Fruit fly (Drosophila melanogaster) whole organism, wandering third instar larva: ENCODE data around the gene Ugt307A1.
A peak's percentile ranks its signal among the peaks of the same experiment; 100 is the strongest.

Source experiments
- Abd-B ChIP-seq: fragments of >200 bp; optimal IDR thresholded peaks from 2 replicates; lab custom pipeline; 2017; ENCODE audit warnings: missing biosample characterization, missing genetic modification characterization
- CG32264 ChIP-seq: fragments of 200-800 bp; sonication (Bioruptor generic); optimal IDR thresholded peaks from 2 replicates; lab custom pipeline; 2016; ENCODE audit warnings: missing biosample characterization, missing genetic modification characterization
- CG9705 ChIP-seq: fragments of 200-800 bp; sonication (Bioruptor generic); optimal IDR thresholded peaks from 2 replicates; lab custom pipeline; 2018; ENCODE audit warnings: missing biosample characterization, mild to moderate bottlenecking, missing genetic modification characterization
- CrebA ChIP-seq: fragments of 200-800 bp; sonication (Bioruptor generic); optimal IDR thresholded peaks from 2 replicates; lab custom pipeline; 2016; ENCODE audit warnings: missing biosample characterization, mild to moderate bottlenecking, missing genetic modification characterization, borderline replicate concordance
- Dfd ChIP-seq: fragments of >200 bp; optimal IDR thresholded peaks from 2 replicates; lab custom pipeline; 2017; ENCODE audit warnings: missing biosample characterization, missing genetic modification characterization
- Dif ChIP-seq: fragments of 200-275, 200-300 bp; sonication (Bioruptor generic); optimal IDR thresholded peaks from 2 replicates; lab custom pipeline; 2018; ENCODE audit warnings: missing biosample characterization, missing genetic modification characterization; ENCODE audit not compliant: partially characterized antibody
- GATAd ChIP-seq: sonication (Bioruptor generic); optimal IDR thresholded peaks from 2 replicates; lab custom pipeline; 2016; ENCODE audit warnings: missing biosample characterization, missing genetic modification characterization
- HLH106 ChIP-seq: fragments of 200-800 bp; optimal IDR thresholded peaks from 3 replicates; lab custom pipeline; 2019; ENCODE audit warnings: missing biosample characterization, mild to moderate bottlenecking, missing genetic modification characterization, moderate library complexity
- Hnf4 ChIP-seq: fragments of 200-800 bp; sonication (Bioruptor generic); optimal IDR thresholded peaks from 2 replicates; lab custom pipeline; 2016; ENCODE audit warnings: missing biosample characterization, mild to moderate bottlenecking, missing genetic modification characterization
- Hr78 ChIP-seq: fragments of >200 bp; optimal IDR thresholded peaks from 2 replicates; lab custom pipeline; 2017; ENCODE audit warnings: missing biosample characterization, missing genetic modification characterization
- Hr83 ChIP-seq: fragments of 200-300 bp; sonication (Bioruptor generic); optimal IDR thresholded peaks from 2 replicates; lab custom pipeline; 2016; ENCODE audit warnings: missing biosample characterization, mild to moderate bottlenecking, missing genetic modification characterization, moderate library complexity; ENCODE audit not compliant: poor library complexity, severe bottlenecking
- Jra ChIP-seq: sonication (Bioruptor generic); optimal IDR thresholded peaks from 2 replicates; lab custom pipeline; 2016; ENCODE audit warnings: missing biosample characterization, missing genetic modification characterization
- Mio ChIP-seq: sonication (Bioruptor generic); optimal IDR thresholded peaks from 2 replicates; lab custom pipeline; 2016; ENCODE audit warnings: missing biosample characterization, missing genetic modification characterization
- Myc ChIP-seq: fragments of >200 bp; optimal IDR thresholded peaks from 2 replicates; lab custom pipeline; 2017
- N ChIP-seq: fragments of >200 bp; optimal IDR thresholded peaks from 2 replicates; lab custom pipeline; 2018; ENCODE audit warnings: missing biosample characterization, missing external identifiers, missing genetic modification characterization
- OdsH ChIP-seq: fragments of 200-800 bp; sonication (Bioruptor generic); optimal IDR thresholded peaks from 2 replicates; lab custom pipeline; 2016; ENCODE audit warnings: missing biosample characterization, mild to moderate bottlenecking, missing genetic modification characterization
- Rel ChIP-seq, 2 experiments: fragments of 200-800 bp; sonication (Bioruptor generic) in 1 of 2; optimal IDR thresholded peaks; 2 replicates in 1 of 2; 3 replicates in 1 of 2; lab custom pipeline; 2016 to 2019; ENCODE audit warnings: mild to moderate bottlenecking in 2 of 2, missing biosample characterization in 2 of 2, missing genetic modification characterization in 2 of 2, moderate library complexity in 1 of 2
- Sp1 ChIP-seq: fragments of 200-800 bp; sonication (Bioruptor generic); optimal IDR thresholded peaks from 3 replicates; lab custom pipeline; 2019; ENCODE audit warnings: missing biosample characterization, mild to moderate bottlenecking, missing genetic modification characterization, moderate library complexity
- Vsx2 ChIP-seq: fragments of 200-300, 225-300 bp; sonication (Bioruptor generic); optimal IDR thresholded peaks from 2 replicates; lab custom pipeline; 2018; ENCODE audit warnings: missing biosample characterization, missing genetic modification characterization; ENCODE audit not compliant: partially characterized antibody
- br ChIP-seq: fragments of 200-800 bp; sonication (Bioruptor generic); optimal IDR thresholded peaks from 2 replicates; lab custom pipeline; 2016; ENCODE audit warnings: missing biosample characterization, missing genetic modification characterization
- brk ChIP-seq: fragments of 200-800 bp; sonication (Bioruptor generic); optimal IDR thresholded peaks from 2 replicates; lab custom pipeline; 2016; ENCODE audit warnings: missing biosample characterization, mild to moderate bottlenecking, missing genetic modification characterization
- dl ChIP-seq, 2 experiments: fragments of 175-275, 200-275 bp in 1 of 2; fragments of 200-275 bp in 1 of 2; sonication (Bioruptor generic); optimal IDR thresholded peaks; lab custom pipeline; 2018; ENCODE audit warnings: mild to moderate bottlenecking in 2 of 2, missing biosample characterization in 2 of 2, missing genetic modification characterization in 2 of 2, moderate library complexity in 2 of 2; ENCODE audit not compliant: partially characterized antibody in 2 of 2, insufficient read depth in 1 of 2
- dmrt93B ChIP-seq: fragments of 200-800 bp; sonication (Bioruptor generic); optimal IDR thresholded peaks from 2 replicates; lab custom pipeline; 2018; ENCODE audit warnings: missing biosample characterization, mild to moderate bottlenecking, missing genetic modification characterization
- dsf ChIP-seq: sonication (Bioruptor generic); optimal IDR thresholded peaks from 2 replicates; lab custom pipeline; 2016; ENCODE audit warnings: missing biosample characterization, missing genetic modification characterization, borderline replicate concordance
- ey ChIP-seq: fragments of 200-800 bp; sonication (Bioruptor generic); optimal IDR thresholded peaks from 2 replicates; lab custom pipeline; 2016; ENCODE audit warnings: missing biosample characterization, missing genetic modification characterization
- foxo ChIP-seq, 2 experiments: fragments of 200-800 bp; sonication (Bioruptor generic); optimal IDR thresholded peaks; 2 replicates in 1 of 2; 3 replicates in 1 of 2; lab custom pipeline; 2016 to 2017; ENCODE audit warnings: missing biosample characterization in 2 of 2, missing genetic modification characterization in 2 of 2
- fru ChIP-seq: fragments of 200-800 bp; sonication (Bioruptor generic); optimal IDR thresholded peaks from 3 replicates; lab custom pipeline; 2016; ENCODE audit warnings: missing biosample characterization, mild to moderate bottlenecking, missing genetic modification characterization
- h ChIP-seq: fragments of 200-800 bp; sonication (Bioruptor generic); optimal IDR thresholded peaks from 3 replicates; lab custom pipeline; 2016; ENCODE audit warnings: missing biosample characterization, mild to moderate bottlenecking, missing genetic modification characterization
- jim ChIP-seq: fragments of 175-275, 200-325 bp; sonication (Bioruptor generic); optimal IDR thresholded peaks from 2 replicates; lab custom pipeline; 2016; ENCODE audit warnings: missing biosample characterization, mild to moderate bottlenecking, missing genetic modification characterization
- lola ChIP-seq: fragments of >200 bp; optimal IDR thresholded peaks from 2 replicates; lab custom pipeline; 2017; ENCODE audit warnings: missing biosample characterization, missing genetic modification characterization
- pan ChIP-seq: fragments of >200 bp; optimal IDR thresholded peaks from 2 replicates; lab custom pipeline; 2017
- psq ChIP-seq: fragments of 200-800 bp; sonication (Bioruptor generic); optimal IDR thresholded peaks from 3 replicates; lab custom pipeline; 2017; ENCODE audit warnings: missing biosample characterization, mild to moderate bottlenecking, missing genetic modification characterization, moderate library complexity
- rgr ChIP-seq: fragments of 200-800 bp; sonication (Bioruptor generic); optimal IDR thresholded peaks from 3 replicates; lab custom pipeline; 2016; ENCODE audit warnings: missing biosample characterization, mild to moderate bottlenecking, missing genetic modification characterization
- sage ChIP-seq: fragments of 200-800 bp; sonication (Bioruptor generic); optimal IDR thresholded peaks from 2 replicates; lab custom pipeline; 2016; ENCODE audit warnings: missing biosample characterization, mild to moderate bottlenecking, missing genetic modification characterization
- sv ChIP-seq: fragments of 200-800 bp; sonication (Bioruptor generic); optimal IDR thresholded peaks from 3 replicates; lab custom pipeline; 2016; ENCODE audit warnings: missing biosample characterization, missing genetic modification characterization
- tai ChIP-seq: sonication (Bioruptor generic); optimal IDR thresholded peaks from 2 replicates; lab custom pipeline; 2016; ENCODE audit warnings: missing biosample characterization, missing genetic modification characterization
- usp ChIP-seq: fragments of >200 bp; optimal IDR thresholded peaks from 2 replicates; lab custom pipeline; 2017; ENCODE audit warnings: missing biosample characterization, missing genetic modification characterization
- woc ChIP-seq: sonication (Bioruptor generic); optimal IDR thresholded peaks from 2 replicates; lab custom pipeline; 2016; ENCODE audit warnings: missing biosample characterization, mild to moderate bottlenecking, missing genetic modification characterization

Ugt307A1 gene

dm6 chr2L:7047703-7048102 is 20.1 kb upstream of the Ugt307A1 start:
- peak; percentile 17 for TF ChIP-seq OdsH
- TF ChIP-seq sage (GFP tag; lab: Kevin White, UChicago), result no peak

dm6 chr2L:7049009-7049647 is 18.7 kb upstream of the Ugt307A1 start:
- TF ChIP-seq sage (GFP tag; lab: Kevin White, UChicago) (no peak), N (GFP tag; lab: Kevin White, UChicago) (no peak), GATAd (GFP tag; lab: Kevin White, UChicago) (no peak), HLH106 (tag; lab: Kevin White, UChicago) (peak; percentile 5), ey (no peak), h (GFP tag; lab: Kevin White, UChicago) (peak; percentile 16), foxo (GFP tag; optimal IDR thresholded peaks at IDR 0.05; lab: Kevin White, UChicago) (peak; percentile 1 to 15), pan (no peak), Rel (GFP tag; optimal IDR thresholded peaks at IDR 0.05; lab: Kevin White, UChicago) (no peak), Rel (tag; optimal IDR thresholded peaks at IDR 0.05; lab: Kevin White, UChicago) (peak; percentile 41), rgr (GFP tag; lab: Kevin White, UChicago) (no peak), Hr83 (GFP tag; lab: Kevin White, UChicago) (peak; percentile 67), fru (peak; percentile 1), woc (peak; percentile 78), psq (GFP tag; lab: Kevin White, UChicago) (peak; percentile 37), OdsH (no peak), CrebA (GFP tag; lab: Kevin White, UChicago) (no peak), sv (GFP tag; lab: Kevin White, UChicago) (no peak), lola (no peak), Jra (no peak), dsf (GFP tag; lab: Kevin White, UChicago) (no peak), Dfd (GFP tag; lab: Kevin White, UChicago) (no peak), Sp1 (GFP tag; lab: Kevin White, UChicago) (peak; percentile 60), Abd-B (GFP tag; lab: Kevin White, UChicago) (no peak), CG32264 (GFP tag; lab: Kevin White, UChicago) (no peak), usp (GFP tag; lab: Kevin White, UChicago) (no peak), jim (GFP tag; lab: Kevin White, UChicago) (no peak), Myc (lab: Kevin White, UChicago) (no peak), CG9705 (GFP tag; lab: Kevin White, UChicago) (no peak), Dif (GFP tag; lab: Kevin White, UChicago) (peak; percentile 60), brk (GFP tag; lab: Kevin White, UChicago) (peak; percentile 13), Vsx2 (GFP tag; lab: Kevin White, UChicago) (no peak), Mio (no peak), Hr78 (GFP tag; lab: Kevin White, UChicago) (no peak), dmrt93B (GFP tag; lab: Kevin White, UChicago) (no peak), tai (GFP tag; lab: Kevin White, UChicago) (no peak), br (GFP tag; lab: Kevin White, UChicago) (no peak), Hnf4 (GFP tag; lab: Kevin White, UChicago) (peak; percentile 65), dl (GFP tag; optimal IDR thresholded peaks at IDR 0.05; lab: Kevin White, UChicago; ENCODE audit: insufficient read depth in 1 of 2, partially characterized antibody in 2 of 2) (peak in 1 of 2 experiments; percentile 39)
- TF ChIP-seq, all 38 proteins: peak for 13
